Worm (Caenorhabditis elegans) whole organism, midembryonic: Measurements from ENCODE around the gene rnp-2.

Experiments used
- T22C8.4 ChIP-seq: fragments of 200-800 bp; sonication (Bioruptor generic); IDR thresholded peaks from 2 replicates; pipeline ENCODE4 v1.3.6; 2022; ENCODE audit warnings: missing genetic modification characterization, missing compliant biosample characterization
- ztf-23 ChIP-seq: fragments of 200-800 bp; sonication (Bioruptor generic); IDR thresholded peaks from 2 replicates; pipeline ENCODE4 v1.3.6; 2022; ENCODE audit warnings: missing genetic modification reagents, missing genetic modification characterization, missing compliant biosample characterization

DNA sequence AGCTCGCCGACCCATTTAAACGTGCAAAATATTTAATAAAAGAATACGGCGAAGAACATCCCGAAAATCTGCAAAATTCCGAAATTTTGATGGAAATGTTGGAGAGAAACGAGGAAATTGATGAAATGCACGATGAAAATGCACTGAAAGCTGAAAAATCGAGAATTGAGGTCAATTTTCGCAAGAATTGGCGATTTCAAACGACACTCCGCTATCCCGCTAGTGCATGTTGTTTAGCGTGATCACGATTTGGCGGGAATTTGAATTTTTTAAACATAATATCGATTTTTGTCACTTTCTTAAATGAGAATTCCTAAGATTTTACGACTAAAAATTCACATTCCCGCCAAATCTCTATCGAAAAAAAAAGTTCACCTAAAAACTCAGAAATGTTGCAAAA is 5.7 kb downstream of the rnp-2 start:
- TF ChIP-seq T22C8.4, result no peak
- TF ChIP-seq ztf-23, result no peak
